Fruit fly (Drosophila melanogaster): ENCODE data around the gene REPTOR.

Gene REPTOR

DNA sequence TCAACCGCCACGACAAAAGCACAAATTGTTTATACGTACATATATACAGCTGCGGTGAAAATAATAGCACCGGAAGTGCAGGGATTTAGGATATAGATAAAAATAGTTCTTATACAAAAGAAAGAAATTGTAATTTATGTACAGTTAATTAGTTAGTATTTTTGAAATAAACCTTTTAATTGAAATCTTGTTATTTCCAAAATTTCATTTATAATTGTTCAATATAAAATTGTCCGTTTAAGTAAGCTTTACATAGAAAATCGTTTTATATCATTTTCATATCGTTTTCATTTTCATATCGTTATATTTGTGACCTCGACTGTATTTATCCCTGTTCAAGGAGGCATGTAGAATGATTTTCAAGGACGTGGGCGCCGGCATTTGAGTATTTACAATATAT is 8.5 kb downstream of the REPTOR start (continued):
- no peak for TF ChIP-seq tll (GFP tag; optimal IDR thresholded peaks at IDR 0.05)
- peak; percentile 10 for TF ChIP-seq Bteb2 (GFP tag; optimal IDR thresholded peaks at IDR 0.05)
- TF ChIP-seq sim (GFP tag; IDR thresholded peaks at IDR 0.05): no peak
- no peak for TF ChIP-seq danr (GFP tag; IDR thresholded peaks at IDR 0.05)
- TF ChIP-seq CrebB (tag; optimal IDR thresholded peaks at IDR 0.05): no peak
- TF ChIP-seq CkIIα-i1 (GFP tag; IDR thresholded peaks at IDR 0.05): no peak
- no peak for TF ChIP-seq D (optimal IDR thresholded peaks at IDR 0.05)
- no peak for TF ChIP-seq D (GFP tag; optimal IDR thresholded peaks at IDR 0.05)
- TF ChIP-seq CG7839 (tag; optimal IDR thresholded peaks at IDR 0.05): peak; percentile 77
- TF ChIP-seq Ptx1 (GFP tag; IDR thresholded peaks at IDR 0.05): peak; percentile 40; the same call in 1 of the 2 replicates
- peak; percentile 20 for TF ChIP-seq ind (GFP tag; optimal IDR thresholded peaks at IDR 0.05)
- TF ChIP-seq Xrp1 (GFP tag; IDR thresholded peaks at IDR 0.05): peak; percentile 51; the same call in 1 of the 2 replicates
- TF ChIP-seq shn (GFP tag; optimal IDR thresholded peaks at IDR 0.05): no peak
- TF ChIP-seq CG9817 (tag; optimal IDR thresholded peaks at IDR 0.05): peak; percentile 29
- TF ChIP-seq CG3847 (GFP tag; IDR thresholded peaks at IDR 0.05): no peak
- peak; percentile 35 for TF ChIP-seq HmgZ (tag; optimal IDR thresholded peaks at IDR 0.05)
- no peak for TF ChIP-seq disco-r (GFP tag; optimal IDR thresholded peaks at IDR 0.05)
- no peak for TF ChIP-seq ara (GFP tag; IDR thresholded peaks at IDR 0.05)
- TF ChIP-seq CG11504 (tag; optimal IDR thresholded peaks at IDR 0.05): peak; percentile 75
- TF ChIP-seq Awh (GFP tag; IDR thresholded peaks at IDR 0.05): no peak
- TF ChIP-seq pfk (GFP tag; optimal IDR thresholded peaks at IDR 0.05): no peak
- peak; percentile 79 for TF ChIP-seq BtbVII (GFP tag; optimal IDR thresholded peaks at IDR 0.05)
- no peak for TF ChIP-seq E2f2 (GFP tag; IDR thresholded peaks at IDR 0.05)
- no peak for TF ChIP-seq z (GFP tag; IDR thresholded peaks at IDR 0.05)
- peak in 1 of 2 experiments; percentile 72 for TF ChIP-seq Hr51 (GFP tag; optimal IDR thresholded peaks at IDR 0.05)
- peak; percentile 81 for TF ChIP-seq grau (tag; optimal IDR thresholded peaks at IDR 0.05)
- no peak for TF ChIP-seq schlank (tag; optimal IDR thresholded peaks at IDR 0.05)
- TF ChIP-seq al (GFP tag; IDR thresholded peaks at IDR 0.05): no peak
- no peak for TF ChIP-seq Doc2 (GFP tag; IDR thresholded peaks at IDR 0.05)
- no peak for TF ChIP-seq Usf (GFP tag; optimal IDR thresholded peaks at IDR 0.05)
- no peak for TF ChIP-seq Spps (tag; optimal IDR thresholded peaks at IDR 0.05)
- no peak for TF ChIP-seq TFAM (GFP tag; optimal IDR thresholded peaks at IDR 0.05)
- no peak for TF ChIP-seq fru (optimal IDR thresholded peaks at IDR 0.05)
- TF ChIP-seq org-1 (GFP tag; optimal IDR thresholded peaks at IDR 0.05): peak; percentile 67
- TF ChIP-seq zfh2 (GFP tag; optimal IDR thresholded peaks at IDR 0.05): no peak
- TF ChIP-seq en (GFP tag; optimal IDR thresholded peaks at IDR 0.05): no peak
- peak; percentile 37 for TF ChIP-seq Hr3 (GFP tag; optimal IDR thresholded peaks at IDR 0.05)
- peak; percentile 51 for TF ChIP-seq CG10267 (tag; optimal IDR thresholded peaks at IDR 0.05)
- TF ChIP-seq Xbp1 (GFP tag; optimal IDR thresholded peaks at IDR 0.05): peak; percentile 3
- TF ChIP-seq CG34422 (GFP tag; IDR thresholded peaks at IDR 0.05): no peak
- peak; percentile 71 for TF ChIP-seq CG11695 (GFP tag; IDR thresholded peaks at IDR 0.05)
- no peak for TF ChIP-seq Opbp (GFP tag; IDR thresholded peaks at IDR 0.05; ENCODE audit: partially characterized antibody)
- TF ChIP-seq CG2129 (GFP tag; IDR thresholded peaks at IDR 0.05; ENCODE audit: partially characterized antibody): no peak
- no peak for TF ChIP-seq CG17612 (GFP tag; IDR thresholded peaks at IDR 0.05)
- no peak for TF ChIP-seq CG8281 (tag; optimal IDR thresholded peaks at IDR 0.05)
- no peak for TF ChIP-seq p53 (GFP tag; optimal IDR thresholded peaks at IDR 0.05)
- TF ChIP-seq ssp (GFP tag; IDR thresholded peaks at IDR 0.05): no peak
- no peak for TF ChIP-seq twi (tag; optimal IDR thresholded peaks at IDR 0.05)
- no peak for TF ChIP-seq sqz (GFP tag; optimal IDR thresholded peaks at IDR 0.05)
- TF ChIP-seq CG6254 (GFP tag; optimal IDR thresholded peaks at IDR 0.05): no peak
- TF ChIP-seq tx (GFP tag; optimal IDR thresholded peaks at IDR 0.05): no peak
- no peak for TF ChIP-seq Jarid2 (GFP tag; optimal IDR thresholded peaks at IDR 0.05)
- no peak for TF ChIP-seq luna (GFP tag; optimal IDR thresholded peaks at IDR 0.05)
